Fruit fly (Drosophila melanogaster): ENCODE data around the gene GV1.

GV1 gene

DNA sequence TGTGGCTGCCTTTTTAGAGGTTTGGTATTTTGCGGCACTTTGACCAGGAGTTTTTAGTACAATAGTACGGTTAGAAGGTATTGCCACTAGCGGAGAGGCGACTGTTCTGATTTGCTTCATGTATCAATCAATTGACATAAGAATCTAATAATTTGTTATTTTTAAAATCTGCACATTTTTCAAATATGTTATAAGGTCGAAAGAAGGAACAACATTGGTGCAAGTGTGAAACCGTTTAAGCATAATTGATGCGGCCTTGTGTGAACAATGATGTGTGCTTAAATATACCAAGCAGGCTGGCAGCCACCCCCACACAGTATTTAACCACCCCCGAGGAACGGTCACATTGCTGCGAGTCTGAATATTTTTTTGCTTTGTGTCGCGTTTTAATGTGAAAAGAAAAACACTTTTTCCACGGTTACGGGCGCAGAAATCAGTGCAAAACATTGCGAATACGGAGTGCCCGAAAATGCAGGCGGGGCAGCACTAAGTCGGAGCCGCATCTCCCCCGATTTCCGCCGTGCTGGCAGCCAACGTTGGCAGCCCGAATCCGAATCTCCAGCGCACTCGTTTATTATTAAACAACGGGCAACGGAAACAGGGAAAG lies 54.8 kb downstream of the GV1 start, which contains the start of the genes HBS1 and CG12025 (continued):
- TF ChIP-seq CG10543 (GFP tag; optimal IDR thresholded peaks at IDR 0.05), result peak; percentile 6
- peak; percentile 88 for TF ChIP-seq Med (GFP tag)
- 0 out of 3 replicates have a peak, but pooled peaks have one; percentile 44 for TF ChIP-seq Mrtf (GFP tag; IDR thresholded peaks at IDR 0.05)
- TF ChIP-seq CG12391 (tag; optimal IDR thresholded peaks at IDR 0.05), result peak; percentile 73
- TF ChIP-seq CG8765 (GFP tag; IDR thresholded peaks at IDR 0.05), result no peak
- no peak for TF ChIP-seq Atf3 (GFP tag; optimal IDR thresholded peaks at IDR 0.05)
- TF ChIP-seq CG4730 (GFP tag; IDR thresholded peaks at IDR 0.05), result no peak
- TF ChIP-seq schlank (tag; optimal IDR thresholded peaks at IDR 0.05), result no peak
- peak; percentile 36 for TF ChIP-seq fu2 (GFP tag; optimal IDR thresholded peaks at IDR 0.05)
- TF ChIP-seq Nf-YA (GFP tag; IDR thresholded peaks at IDR 0.05), result no peak
- TF ChIP-seq bbx (GFP tag; IDR thresholded peaks at IDR 0.05; ENCODE audit: partially characterized antibody), result no peak
- TF ChIP-seq CG7786 (GFP tag; optimal IDR thresholded peaks at IDR 0.05), result peak; percentile 48
- no peak for TF ChIP-seq CkIIα-i1 (GFP tag; IDR thresholded peaks at IDR 0.05)
- TF ChIP-seq Doc3 (GFP tag; IDR thresholded peaks at IDR 0.05; ENCODE audit: partially characterized antibody), result no peak
- TF ChIP-seq peb (GFP tag; IDR thresholded peaks at IDR 0.05), result no peak
- TF ChIP-seq Taf1 (GFP tag; IDR thresholded peaks at IDR 0.05), result 0 out of 2 replicates have a peak, but pooled peaks have one; percentile 23
- no peak for TF ChIP-seq sr (GFP tag; IDR thresholded peaks at IDR 0.05)
- TF ChIP-seq CG10366 (GFP tag; IDR thresholded peaks at IDR 0.05), result peak; percentile 62
- no peak for TF ChIP-seq Hr39 (optimal IDR thresholded peaks at IDR 0.05)
- peak; percentile 67 for TF ChIP-seq HLH54F (GFP tag; optimal IDR thresholded peaks at IDR 0.05)
- peak; percentile 6 for TF ChIP-seq CG2202 (tag; optimal IDR thresholded peaks at IDR 0.05)
- TF ChIP-seq CG7372 (GFP tag; IDR thresholded peaks at IDR 0.05), result peak; percentile 72
- TF ChIP-seq CG1529 (GFP tag; optimal IDR thresholded peaks at IDR 0.05), result no peak
- TF ChIP-seq CG9797 (GFP tag; optimal IDR thresholded peaks at IDR 0.05), result peak; percentile 96
- peak; percentile 51 to 64 for TF ChIP-seq dpn (GFP tag; optimal IDR thresholded peaks at IDR 0.05)
- TF ChIP-seq croc (GFP tag; conservative IDR thresholded peaks at IDR 0.05), result no peak; the same call in 2 of the 3 replicates
- no peak for TF ChIP-seq CG16779 (GFP tag; IDR thresholded peaks at IDR 0.05)
- TF ChIP-seq zf30C (GFP tag; optimal IDR thresholded peaks at IDR 0.05), result no peak
- peak; percentile 65 for TF ChIP-seq grau (tag; optimal IDR thresholded peaks at IDR 0.05)
- peak; percentile 46 for TF ChIP-seq Sox102F (GFP tag; optimal IDR thresholded peaks at IDR 0.05)
- TF ChIP-seq nmo (GFP tag; optimal IDR thresholded peaks at IDR 0.05), result peak; percentile 86
- no peak for TF ChIP-seq luna (GFP tag; optimal IDR thresholded peaks at IDR 0.05)
- no peak for TF ChIP-seq CrebB (tag; optimal IDR thresholded peaks at IDR 0.05)
- TF ChIP-seq Ravus (GFP tag; IDR thresholded peaks at IDR 0.05), result no peak
- no peak for TF ChIP-seq CG1792 (GFP tag; optimal IDR thresholded peaks at IDR 0.05)
- TF ChIP-seq CG15073 (GFP tag; optimal IDR thresholded peaks at IDR 0.05), result no peak
- no peak for TF ChIP-seq sens-2 (GFP tag; IDR thresholded peaks at IDR 0.05)
- TF ChIP-seq CG6791 (GFP tag; IDR thresholded peaks at IDR 0.05; ENCODE audit: partially characterized antibody), result no peak
- no peak for TF ChIP-seq Elba2 (GFP tag; optimal IDR thresholded peaks at IDR 0.05)
- no peak for TF ChIP-seq Sry-β (GFP tag; optimal IDR thresholded peaks at IDR 0.05)
- no peak for TF ChIP-seq Kr (GFP tag; optimal IDR thresholded peaks at IDR 0.05)
- no peak for TF ChIP-seq CG6854 (GFP tag; optimal IDR thresholded peaks at IDR 0.05)
- peak; percentile 62 for TF ChIP-seq Dip3 (GFP tag; optimal IDR thresholded peaks at IDR 0.05)
- no peak for TF ChIP-seq Eip74EF (GFP tag; optimal IDR thresholded peaks at IDR 0.05)
- no peak for TF ChIP-seq CG9876 (GFP tag; optimal IDR thresholded peaks at IDR 0.05)
- no peak for TF ChIP-seq scrt (GFP tag; optimal IDR thresholded peaks at IDR 0.05)
- TF ChIP-seq CG17912 (GFP tag; optimal IDR thresholded peaks at IDR 0.05), result no peak
- no peak for TF ChIP-seq Hand (GFP tag; optimal IDR thresholded peaks at IDR 0.05)
- TF ChIP-seq CG11560 (tag; IDR thresholded peaks at IDR 0.05), result no peak
- TF ChIP-seq Lhr (GFP tag; optimal IDR thresholded peaks at IDR 0.05), result peak; percentile 54
- TF ChIP-seq inv (GFP tag; IDR thresholded peaks at IDR 0.05; ENCODE audit: partially characterized antibody), result no peak
